Worm (Caenorhabditis elegans) whole organism, L2 larva: ENCODE data around the gene F18E9.7.

Experiments used
- F13H6.1 ChIP-seq: sonication (generic microtip); optimal IDR thresholded peaks from 2 replicates; lab custom pipeline; 2016; ENCODE audit warnings: missing genetic modification characterization, missing compliant biosample characterization
- R02D3.7 ChIP-seq: fragments of 150-350 bp; optimal IDR thresholded peaks from 2 replicates; lab custom pipeline; 2014; ENCODE audit warnings: missing biosample characterization, missing genetic modification characterization
- Y55F3AM.14 ChIP-seq: fragments of 200-800 bp; sonication (Bioruptor generic); optimal IDR thresholded peaks from 2 replicates; lab custom pipeline; 2018; ENCODE audit warnings: mild to moderate bottlenecking, missing genetic modification characterization, missing compliant biosample characterization
- alr-1 ChIP-seq: fragments of 150-350 bp; optimal IDR thresholded peaks from 2 replicates; lab custom pipeline; 2014; ENCODE audit warnings: missing biosample characterization, missing genetic modification characterization
- aly-2 ChIP-seq: fragments of 150-350 bp; optimal IDR thresholded peaks from 2 replicates; lab custom pipeline; 2014; ENCODE audit warnings: missing biosample characterization, missing genetic modification characterization
- ama-1 ChIP-seq: fragments of 150-350 bp; optimal IDR thresholded peaks from 2 replicates; lab custom pipeline; 2018; ENCODE audit warnings: inconsistent platforms
- ceh-16 ChIP-seq: fragments of 150-350 bp; optimal IDR thresholded peaks from 2 replicates; lab custom pipeline; 2014; ENCODE audit warnings: missing biosample characterization, missing genetic modification characterization
- ceh-82 ChIP-seq: fragments of 150-350 bp; optimal IDR thresholded peaks from 2 replicates; lab custom pipeline; 2014; ENCODE audit warnings: missing biosample characterization, missing genetic modification characterization
- crh-2 ChIP-seq: sonication (generic microtip); optimal IDR thresholded peaks from 2 replicates; lab custom pipeline; 2017; ENCODE audit warnings: missing biosample characterization, missing genetic modification characterization
- dmd-4 ChIP-seq: sonication (generic microtip); optimal IDR thresholded peaks from 2 replicates; lab custom pipeline; 2017; ENCODE audit warnings: missing biosample characterization, missing genetic modification characterization
- egl-27 ChIP-seq: sonication (generic microtip); optimal IDR thresholded peaks from 3 replicates; lab custom pipeline; 2017; ENCODE audit warnings: missing biosample characterization, missing genetic modification reagents, missing genetic modification characterization
- fos-1 ChIP-seq: fragments of 150-350 bp; optimal IDR thresholded peaks from 2 replicates; lab custom pipeline; 2014; ENCODE audit warnings: missing biosample characterization, missing genetic modification characterization
- gmeb-1 ChIP-seq: fragments of 150-350 bp; optimal IDR thresholded peaks from 2 replicates; lab custom pipeline; 2014; ENCODE audit warnings: missing biosample characterization, missing genetic modification characterization
- lin-11 ChIP-seq: fragments of 150-350 bp; sonication (generic microtip); optimal IDR thresholded peaks from 2 replicates; lab custom pipeline; 2014; ENCODE audit warnings: missing biosample characterization, missing genetic modification characterization, inconsistent platforms, mixed read lengths
- lin-13 ChIP-seq: fragments of 150-350 bp; optimal IDR thresholded peaks from 2 replicates; lab custom pipeline; 2014; ENCODE audit warnings: missing biosample characterization, missing genetic modification reagents, missing genetic modification characterization
- lin-39 ChIP-seq: fragments of 150-350 bp; optimal IDR thresholded peaks from 2 replicates; lab custom pipeline; 2014; ENCODE audit warnings: missing biosample characterization, missing genetic modification reagents, missing genetic modification characterization
- lsy-2 ChIP-seq, 2 experiments: fragments of 150-350 bp in 1 of 2; sonication (generic microtip) in 1 of 2; optimal IDR thresholded peaks; 2 replicates each; lab custom pipeline; 2014 to 2017; ENCODE audit warnings: missing biosample characterization in 2 of 2, missing genetic modification characterization in 2 of 2
- mab-5 ChIP-seq: fragments of 150-350 bp; optimal IDR thresholded peaks from 2 replicates; lab custom pipeline; 2014; ENCODE audit warnings: missing biosample characterization, missing genetic modification characterization
- nhr-10 ChIP-seq: sonication (generic microtip); optimal IDR thresholded peaks from 2 replicates; lab custom pipeline; 2017; ENCODE audit warnings: missing biosample characterization, missing genetic modification characterization
- nhr-11 ChIP-seq: fragments of 150-350 bp; optimal IDR thresholded peaks from 2 replicates; lab custom pipeline; 2014; ENCODE audit warnings: missing biosample characterization, missing genetic modification characterization
- nhr-12 ChIP-seq: fragments of 150-350 bp; optimal IDR thresholded peaks from 2 replicates; lab custom pipeline; 2014; ENCODE audit warnings: missing biosample characterization, missing genetic modification characterization
- nhr-129 ChIP-seq: fragments of 150-350 bp; optimal IDR thresholded peaks from 2 replicates; lab custom pipeline; 2014; ENCODE audit warnings: missing biosample characterization, missing genetic modification characterization
- nhr-21 ChIP-seq: fragments of 150-350 bp; optimal IDR thresholded peaks from 2 replicates; lab custom pipeline; 2014; ENCODE audit warnings: missing biosample characterization, missing genetic modification characterization
- nhr-25 ChIP-seq: fragments of 150-350 bp; sonication (generic microtip); optimal IDR thresholded peaks from 3 replicates; lab custom pipeline; 2014; ENCODE audit warnings: missing biosample characterization, missing genetic modification characterization
- nhr-6 ChIP-seq: fragments of 150-350 bp; optimal IDR thresholded peaks from 2 replicates; lab custom pipeline; 2014; ENCODE audit warnings: missing biosample characterization, missing genetic modification characterization
- nhr-77 ChIP-seq: fragments of 150-350 bp; optimal IDR thresholded peaks from 2 replicates; lab custom pipeline; 2014; ENCODE audit warnings: missing biosample characterization, missing genetic modification characterization
- sem-4 ChIP-seq: fragments of 150-350 bp; optimal IDR thresholded peaks from 2 replicates; lab custom pipeline; 2014; ENCODE audit warnings: missing biosample characterization, missing genetic modification reagents, missing genetic modification characterization
- skn-1 ChIP-seq: sonication (generic microtip); optimal IDR thresholded peaks from 2 replicates; lab custom pipeline; 2017; ENCODE audit warnings: missing biosample characterization, missing genetic modification characterization
- sma-3 ChIP-seq: sonication (generic microtip); optimal IDR thresholded peaks from 2 replicates; lab custom pipeline; 2016; ENCODE audit warnings: missing genetic modification reagents, missing genetic modification characterization, missing compliant biosample characterization
- sma-9 ChIP-seq, 2 experiments: fragments of 150-350 bp in 1 of 2; sonication (generic microtip) in 1 of 2; optimal IDR thresholded peaks; 2 replicates each; lab custom pipeline; 2014 to 2016; ENCODE audit warnings: missing genetic modification characterization in 2 of 2, mild to moderate bottlenecking in 1 of 2, missing biosample characterization in 1 of 2, missing compliant biosample characterization in 1 of 2, missing genetic modification reagents in 1 of 2, moderate library complexity in 1 of 2
- unc-39 ChIP-seq: fragments of 150-350 bp; optimal IDR thresholded peaks from 2 replicates; lab custom pipeline; 2014; ENCODE audit warnings: missing biosample characterization, missing genetic modification characterization
- unc-55 ChIP-seq: fragments of 150-350 bp; sonication (generic microtip); optimal IDR thresholded peaks from 3 replicates; lab custom pipeline; 2014; ENCODE audit warnings: missing biosample characterization, missing genetic modification reagents, missing genetic modification characterization
- ztf-1 ChIP-seq: fragments of 200-800 bp; sonication (Bioruptor generic); conservative IDR thresholded peaks from 2 replicates; pipeline ENCODE4 v1.3.6; 2022; ENCODE audit warnings: missing genetic modification characterization, missing compliant biosample characterization
- ztf-11 ChIP-seq: sonication (generic microtip); optimal IDR thresholded peaks from 2 replicates; lab custom pipeline; 2017; ENCODE audit warnings: missing biosample characterization, missing genetic modification characterization

F18E9.7 gene

ce11 chrX:8597647-8598046, at the start of gene F18E9.7:
Gene F18E9.7, minus strand, starts transcription at chrX:8597747.
- no peak for TF ChIP-seq fos-1 (tag; lab: Kevin White, UChicago)
- no peak for TF ChIP-seq ceh-16 (tag; lab: Kevin White, UChicago)
- TF ChIP-seq nhr-11 (tag; lab: Kevin White, UChicago): no peak

ce11 chrX:8646997-8647396, 49.5 kb upstream of the F18E9.7 start, which contains the start of gene F12D9.2:
Gene F12D9.2, minus strand, starts transcription at chrX:8647097.
- TF ChIP-seq sem-4 (tag; lab: Kevin White, UChicago) (no peak), fos-1 (tag; lab: Kevin White, UChicago) (no peak), unc-39 (tag; lab: Kevin White, UChicago) (no peak), ztf-11 (tag; lab: Kevin White, UChicago) (no peak), nhr-6 (tag; lab: Kevin White, UChicago) (no peak), R02D3.7 (no peak), nhr-77 (tag; lab: Kevin White, UChicago) (no peak), egl-27 (tag; lab: Kevin White, UChicago) (no peak), mab-5 (tag; lab: Kevin White, UChicago) (no peak), gmeb-1 (tag; lab: Kevin White, UChicago) (no peak), nhr-12 (tag; lab: Kevin White, UChicago) (no peak), sma-3 (no peak), lsy-2 (tag; optimal IDR thresholded peaks at IDR 0.05; lab: Kevin White, UChicago) (no peak)

- TF ChIP-seq lsy-2 (tag; optimal IDR thresholded peaks at IDR 0.05; lab: Kevin White, UChicago): peak in 1 of 2 experiments; percentile 29
- no peak for TF ChIP-seq sma-9 (GFP tag; optimal IDR thresholded peaks at IDR 0.05; lab: Kevin White, UChicago)
- no peak for TF ChIP-seq sma-9 (tag; optimal IDR thresholded peaks at IDR 0.05; lab: Kevin White, UChicago)
- TF ChIP-seq gmeb-1 (tag; lab: Kevin White, UChicago): no peak
- no peak for TF ChIP-seq dmd-4
- TF ChIP-seq ztf-1 (GFP tag; lab: Robert Waterston, UW): no peak
- TF ChIP-seq nhr-129 (tag; lab: Kevin White, UChicago): peak; percentile 35
- TF ChIP-seq Y55F3AM.14 (GFP tag; lab: Kevin White, UChicago): peak; percentile 36
- TF ChIP-seq sem-4 (tag; lab: Kevin White, UChicago): no peak
- TF ChIP-seq skn-1 (tag; lab: Kevin White, UChicago): no peak
- peak; percentile 39 for TF ChIP-seq sma-3
- peak; percentile 44 for TF ChIP-seq fos-1 (tag; lab: Kevin White, UChicago)
- peak; percentile 14 for TF ChIP-seq nhr-21 (tag; lab: Kevin White, UChicago)
- peak; percentile 8 for TF ChIP-seq lin-13 (GFP tag; lab: Kevin White, UChicago)
- TF ChIP-seq alr-1 (tag; lab: Kevin White, UChicago): no peak
- peak; percentile 42 for TF ChIP-seq unc-55 (GFP tag; lab: Kevin White, UChicago)
- peak; percentile 28 for TF ChIP-seq crh-2 (tag; lab: Kevin White, UChicago)
- no peak for TF ChIP-seq ceh-82 (tag; lab: Kevin White, UChicago)
- no peak for TF ChIP-seq aly-2 (tag; lab: Kevin White, UChicago)
- no peak for TF ChIP-seq nhr-11 (tag; lab: Kevin White, UChicago)
- TF ChIP-seq nhr-10 (tag; lab: Kevin White, UChicago): no peak
- TF ChIP-seq nhr-6 (tag; lab: Kevin White, UChicago): no peak
- TF ChIP-seq F13H6.1 (tag; lab: Kevin White, UChicago): peak; percentile 34
Observed at ce11 chrX:8646287-8646686, 48.7 kb upstream of the F18E9.7 start.

- TF ChIP-seq lin-39 (tag; lab: Kevin White, UChicago): no peak
- TF ChIP-seq mab-5 (tag; lab: Kevin White, UChicago): no peak
- TF ChIP-seq nhr-25 (tag; lab: Kevin White, UChicago): no peak
- no peak for TF ChIP-seq lin-11 (tag; lab: Kevin White, UChicago)
- no peak for TF ChIP-seq fos-1 (tag; lab: Kevin White, UChicago)
- no peak for TF ChIP-seq crh-2 (tag; lab: Kevin White, UChicago)
- no peak for TF ChIP-seq ztf-1 (GFP tag; lab: Robert Waterston, UW)
- TF ChIP-seq gmeb-1 (tag; lab: Kevin White, UChicago): no peak
- no peak for TF ChIP-seq ceh-82 (tag; lab: Kevin White, UChicago)
- no peak for TF ChIP-seq F13H6.1 (tag; lab: Kevin White, UChicago)
- TF ChIP-seq ama-1 (lab: Kevin White, UChicago): no peak
Observed at ce11 chrX:8643817-8644216, 46.3 kb upstream of the F18E9.7 start, which contains the start of gene stg-2. Gene stg-2, minus strand, starts transcription at chrX:8643917.
